Fruit fly (Drosophila melanogaster) whole organism, embryonic: ENCODE results near the gene papi.

Experiments used
- Antp ChIP-seq: fragments of 200-800 bp; sonication (Bioruptor generic); optimal IDR thresholded peaks from 3 replicates; lab custom pipeline; 2016; ENCODE audit warnings: missing biosample characterization, missing genetic modification characterization
- Atf3 ChIP-seq: fragments of 200-800 bp; sonication (Bioruptor generic); optimal IDR thresholded peaks from 3 replicates; lab custom pipeline; 2016; ENCODE audit warnings: missing biosample characterization, missing genetic modification characterization
- C15 ChIP-seq: fragments of 200-800 bp; sonication (Bioruptor generic); IDR thresholded peaks from 3 replicates; pipeline ENCODE4 v1.3.6; 2022; ENCODE audit warnings: missing biosample characterization, missing genetic modification characterization
- CG10366 ChIP-seq: fragments of 200-800 bp; sonication (Bioruptor generic); IDR thresholded peaks from 2 replicates; pipeline ENCODE4 v1.3.6; 2022; ENCODE audit warnings: missing biosample characterization, missing genetic modification characterization
- CG11456 ChIP-seq: fragments of 200-800 bp; sonication (Bioruptor generic); IDR thresholded peaks from 3 replicates; pipeline ENCODE4 v1.3.6; 2022; ENCODE audit warnings: missing biosample characterization, missing genetic modification characterization
- CG12219 ChIP-seq: fragments of 200-800 bp; sonication (Bioruptor generic); optimal IDR thresholded peaks from 3 replicates; lab custom pipeline; 2018; ENCODE audit warnings: missing biosample characterization, mild to moderate bottlenecking, missing genetic modification characterization
- CG12744 ChIP-seq: fragments of 200-800 bp; sonication (Bioruptor generic); optimal IDR thresholded peaks from 2 replicates; lab custom pipeline; 2016; ENCODE audit warnings: missing biosample characterization, missing genetic modification characterization
- CG13424 ChIP-seq: fragments of 200-800 bp; sonication (Bioruptor generic); optimal IDR thresholded peaks from 2 replicates; lab custom pipeline; 2019; ENCODE audit warnings: missing biosample characterization, mild to moderate bottlenecking, missing genetic modification characterization, moderate library complexity
- CG13894 ChIP-seq: fragments of 200-800 bp; sonication (Bioruptor generic); optimal IDR thresholded peaks from 3 replicates; lab custom pipeline; 2018; ENCODE audit warnings: missing biosample characterization, mild to moderate bottlenecking, missing genetic modification characterization, moderate library complexity
- CG14014 ChIP-seq: fragments of 200-800 bp; sonication (Bioruptor generic); IDR thresholded peaks from 2 replicates; pipeline ENCODE4 v1.3.6; 2022; ENCODE audit warnings: missing biosample characterization, missing genetic modification characterization
- CG14860 ChIP-seq: fragments of 200-800 bp; sonication (Bioruptor generic); IDR thresholded peaks from 3 replicates; pipeline ENCODE4 v1.3.6; 2022; ENCODE audit warnings: missing biosample characterization, missing genetic modification characterization; ENCODE audit not compliant: partially characterized antibody
- CG1529 ChIP-seq: fragments of 200-800 bp; sonication (Bioruptor generic); optimal IDR thresholded peaks from 3 replicates; lab custom pipeline; 2018; ENCODE audit warnings: missing biosample characterization, missing genetic modification characterization
- CG1603 ChIP-seq: fragments of 200-800 bp; sonication (Bioruptor generic); optimal IDR thresholded peaks from 2 replicates; lab custom pipeline; 2019; ENCODE audit warnings: missing biosample characterization, mild to moderate bottlenecking, missing genetic modification characterization, moderate library complexity
- CG16815 ChIP-seq: fragments of 200-800 bp; sonication (Bioruptor generic); optimal IDR thresholded peaks from 3 replicates; lab custom pipeline; 2017; ENCODE audit warnings: missing biosample characterization, mild to moderate bottlenecking, missing genetic modification characterization
- CG17802 ChIP-seq: fragments of 200-800 bp; sonication (Bioruptor generic); optimal IDR thresholded peaks from 2 replicates; lab custom pipeline; 2018; ENCODE audit warnings: missing biosample characterization, mild to moderate bottlenecking, missing genetic modification characterization, moderate library complexity
- CG17912 ChIP-seq: fragments of 200-800 bp; sonication (Bioruptor generic); optimal IDR thresholded peaks from 2 replicates; lab custom pipeline; 2018; ENCODE audit warnings: missing biosample characterization, mild to moderate bottlenecking, missing genetic modification characterization
- CG3995 ChIP-seq: fragments of 200-800 bp; sonication (Bioruptor generic); optimal IDR thresholded peaks from 3 replicates; lab custom pipeline; 2016; ENCODE audit warnings: missing biosample characterization, missing genetic modification characterization
- CG4854 ChIP-seq: fragments of 200-800 bp; sonication (Bioruptor generic); optimal IDR thresholded peaks from 2 replicates; lab custom pipeline; 2016; ENCODE audit warnings: missing biosample characterization, missing genetic modification characterization, inconsistent platforms
- CG7839 ChIP-seq: fragments of 200-800 bp; sonication (Bioruptor generic); optimal IDR thresholded peaks from 3 replicates; lab custom pipeline; 2018; ENCODE audit warnings: missing biosample characterization, mild to moderate bottlenecking, missing genetic modification characterization, moderate library complexity
- CG7987 ChIP-seq: fragments of 200-800 bp; sonication (Bioruptor generic); optimal IDR thresholded peaks from 2 replicates; lab custom pipeline; 2018; ENCODE audit warnings: missing biosample characterization, mild to moderate bottlenecking, missing genetic modification characterization, moderate library complexity
- CG9215 ChIP-seq: fragments of 200-800 bp; sonication (Bioruptor generic); IDR thresholded peaks from 2 replicates; pipeline ENCODE4 v1.3.6; 2022; ENCODE audit warnings: missing biosample characterization, missing genetic modification characterization
- CG9727 ChIP-seq: fragments of 200-800 bp; sonication (Bioruptor generic); optimal IDR thresholded peaks from 3 replicates; lab custom pipeline; 2017; ENCODE audit warnings: missing biosample characterization, mild to moderate bottlenecking, missing genetic modification characterization
- D ChIP-seq, 2 experiments: fragments of 200-800 bp in 1 of 2; fragments of >200 bp in 1 of 2; sonication (Bioruptor generic) in 1 of 2; optimal IDR thresholded peaks; 2 replicates in 1 of 2; 3 replicates in 1 of 2; lab custom pipeline; 2017; ENCODE audit warnings: mild to moderate bottlenecking in 1 of 2, missing biosample characterization in 1 of 2, missing genetic modification characterization in 1 of 2, missing genetic modification reagents in 1 of 2
- Dek ChIP-seq: fragments of 200-800 bp; sonication (Bioruptor generic); optimal IDR thresholded peaks from 3 replicates; lab custom pipeline; 2019; ENCODE audit warnings: missing biosample characterization, mild to moderate bottlenecking, missing genetic modification characterization, moderate library complexity
- Hr51 ChIP-seq, 2 experiments: fragments of 200-800 bp; sonication (Bioruptor generic); optimal IDR thresholded peaks; 2 replicates in 1 of 2; 3 replicates in 1 of 2; lab custom pipeline; 2016 to 2018; ENCODE audit warnings: missing biosample characterization in 2 of 2, missing genetic modification characterization in 2 of 2, mild to moderate bottlenecking in 1 of 2, moderate library complexity in 1 of 2
- Jarid2 ChIP-seq: fragments of 200-800 bp; sonication (Bioruptor generic); optimal IDR thresholded peaks from 3 replicates; lab custom pipeline; 2017; ENCODE audit warnings: mild to moderate bottlenecking, missing biosample characterization, missing genetic modification reagents, missing genetic modification characterization
- Myb ChIP-seq: fragments of 200-800 bp; sonication (Bioruptor generic); optimal IDR thresholded peaks from 2 replicates; lab custom pipeline; 2016; ENCODE audit warnings: missing biosample characterization, missing genetic modification characterization
- PHDP ChIP-seq: fragments of 200-800 bp; sonication (Bioruptor generic); optimal IDR thresholded peaks from 3 replicates; lab custom pipeline; 2018; ENCODE audit warnings: missing biosample characterization, mild to moderate bottlenecking, missing genetic modification characterization, moderate library complexity
- Sry-β ChIP-seq: fragments of 200-800 bp; sonication (Bioruptor generic); optimal IDR thresholded peaks from 2 replicates; lab custom pipeline; 2018; ENCODE audit warnings: missing biosample characterization, mild to moderate bottlenecking, missing genetic modification characterization, moderate library complexity
- bsh ChIP-seq, 2 experiments: fragments of 200-800 bp; sonication (Bioruptor generic); optimal IDR thresholded peaks; 2 replicates each; lab custom pipeline; 2017 to 2018; ENCODE audit warnings: mild to moderate bottlenecking in 2 of 2, missing biosample characterization in 2 of 2, missing genetic modification characterization in 2 of 2, moderate library complexity in 1 of 2
- caup ChIP-seq: fragments of 200-800 bp; sonication (Bioruptor generic); optimal IDR thresholded peaks from 3 replicates; lab custom pipeline; 2017; ENCODE audit warnings: missing biosample characterization, mild to moderate bottlenecking, missing genetic modification characterization, moderate library complexity; ENCODE audit not compliant: severe bottlenecking
- chn ChIP-seq: fragments of 200-800 bp; sonication (Bioruptor generic); optimal IDR thresholded peaks from 2 replicates; lab custom pipeline; 2016; ENCODE audit warnings: missing biosample characterization, missing genetic modification characterization
- ci ChIP-seq: fragments of 200-800 bp; sonication (Bioruptor generic); IDR thresholded peaks from 3 replicates; pipeline ENCODE4 v1.3.6; 2022; ENCODE audit warnings: missing biosample characterization, missing genetic modification characterization
- gcm ChIP-seq: fragments of 200-800 bp; sonication (Bioruptor generic); optimal IDR thresholded peaks from 2 replicates; lab custom pipeline; 2019; ENCODE audit warnings: missing biosample characterization, mild to moderate bottlenecking, missing genetic modification characterization, moderate library complexity
- gfzf ChIP-seq: fragments of 200-800 bp; sonication (Bioruptor generic); optimal IDR thresholded peaks from 2 replicates; lab custom pipeline; 2016; ENCODE audit warnings: missing biosample characterization, mild to moderate bottlenecking, missing genetic modification characterization, moderate library complexity
- hb ChIP-seq: fragments of 200-800 bp; sonication (Bioruptor generic); IDR thresholded peaks from 3 replicates; pipeline ENCODE4 v1.3.6; 2022; ENCODE audit warnings: missing biosample characterization, missing genetic modification characterization; ENCODE audit not compliant: partially characterized antibody
- hth ChIP-seq: fragments of >200 bp; optimal IDR thresholded peaks from 2 replicates; lab custom pipeline; 2017; ENCODE audit warnings: inconsistent platforms
- insv ChIP-seq, 2 experiments: fragments of 200-800 bp; sonication (Bioruptor generic); optimal IDR thresholded peaks; 3 replicates each; lab custom pipeline; 2016 to 2018; ENCODE audit warnings: missing biosample characterization in 2 of 2, missing genetic modification characterization in 2 of 2
- jigr1 ChIP-seq: fragments of 200-800 bp; sonication (Bioruptor generic); IDR thresholded peaks from 3 replicates; pipeline ENCODE4 v1.3.6; 2022; ENCODE audit warnings: missing biosample characterization, missing genetic modification characterization
- mld ChIP-seq: fragments of 200-800 bp; sonication (Bioruptor generic); IDR thresholded peaks from 3 replicates; pipeline ENCODE4 v1.3.6; 2022; ENCODE audit warnings: missing biosample characterization, missing genetic modification characterization; ENCODE audit not compliant: partially characterized antibody
- nom ChIP-seq: fragments of 200-800 bp; sonication (Bioruptor generic); optimal IDR thresholded peaks from 2 replicates; lab custom pipeline; 2017; ENCODE audit warnings: missing biosample characterization, missing genetic modification characterization, mild to moderate bottlenecking, moderate library complexity, missing genetic modification reagents
- pan ChIP-seq, 4 experiments: fragments of >200 bp in 3 of 4; fragments of 200-800 bp in 1 of 4; sonication (Bioruptor generic) in 1 of 4; optimal IDR thresholded peaks in 3 of 4; IDR thresholded peaks in 1 of 4; 2 replicates each; pipeline versions ENCODE4 v1.3.6 to Lab custom; 2017 to 2022; ENCODE audit warnings: missing biosample characterization in 2 of 4, missing genetic modification characterization in 2 of 4, mixed read lengths in 1 of 4
- pb ChIP-seq: fragments of 200-800 bp; sonication (Bioruptor generic); optimal IDR thresholded peaks from 3 replicates; lab custom pipeline; 2016; ENCODE audit warnings: missing biosample characterization, missing genetic modification characterization
- phol ChIP-seq: fragments of 200-800 bp; sonication (Bioruptor generic); optimal IDR thresholded peaks from 3 replicates; lab custom pipeline; 2018; ENCODE audit warnings: missing biosample characterization, mild to moderate bottlenecking, missing genetic modification characterization, moderate library complexity
- ssp ChIP-seq: fragments of 200-800 bp; sonication (Bioruptor generic); IDR thresholded peaks from 2 replicates; pipeline ENCODE4 v1.3.6; 2022; ENCODE audit warnings: missing biosample characterization, missing genetic modification characterization
- sug ChIP-seq: fragments of 200-800 bp; optimal IDR thresholded peaks from 2 replicates; lab custom pipeline; 2019; ENCODE audit warnings: missing biosample characterization, mild to moderate bottlenecking, missing genetic modification characterization, moderate library complexity
- trem ChIP-seq: fragments of 200-800 bp; optimal IDR thresholded peaks from 3 replicates; lab custom pipeline; 2019; ENCODE audit warnings: missing biosample characterization, mild to moderate bottlenecking, missing genetic modification characterization, moderate library complexity
- wor ChIP-seq: fragments of 200-800 bp; sonication (Bioruptor generic); IDR thresholded peaks from 2 replicates; pipeline ENCODE4 v1.3.6; 2022; ENCODE audit warnings: missing biosample characterization, missing genetic modification characterization

The papi gene

dm6 chr2L:2221649-2222150, 1.2 kb downstream of the papi start (continued):
- peak; percentile 95 for TF ChIP-seq gcm
- peak; percentile 92 for TF ChIP-seq wor
- peak; percentile 83 for TF ChIP-seq Myb
- TF ChIP-seq CG3995 (GFP tag; lab: Kevin White, UChicago): peak; percentile 71
- peak; percentile 92 for TF ChIP-seq phol (tag; lab: Kevin White, UChicago)
- TF ChIP-seq jigr1 (GFP tag; lab: Robert Waterston, UW): peak; percentile 90
- TF ChIP-seq CG12219 (GFP tag; lab: Kevin White, UChicago): peak; percentile 96
- peak; percentile 98 for TF ChIP-seq Dek (tag; lab: Kevin White, UChicago)
- TF ChIP-seq CG10366 (GFP tag; lab: Robert Waterston, UW): peak; percentile 97
- peak; percentile 94 for TF ChIP-seq CG13894 (tag; lab: Kevin White, UChicago)
- TF ChIP-seq hb (GFP tag; lab: Robert Waterston, UW): no peak
- peak; percentile 40 for TF ChIP-seq Sry-β (GFP tag; lab: Kevin White, UChicago)
- TF ChIP-seq bsh (GFP tag; optimal IDR thresholded peaks at IDR 0.05; lab: Kevin White, UChicago): peak; percentile 95 to 96
- peak; percentile 97 for TF ChIP-seq CG9727 (GFP tag; lab: Kevin White, UChicago)
- peak; percentile 93 for TF ChIP-seq CG12744 (GFP tag; lab: Kevin White, UChicago)
- TF ChIP-seq CG1603 (tag; lab: Kevin White, UChicago): peak; percentile 96
- TF ChIP-seq caup (GFP tag; lab: Kevin White, UChicago): peak; percentile 96
- peak; percentile 96 for TF ChIP-seq nom (GFP tag; lab: Kevin White, UChicago)
- TF ChIP-seq Antp (GFP tag; lab: Kevin White, UChicago): peak; percentile 85
- TF ChIP-seq ci (GFP tag; lab: Robert Waterston, UW): peak; percentile 99
- peak; percentile 98 for TF ChIP-seq PHDP (tag; lab: Kevin White, UChicago)
- peak in 1 of 2 experiments; percentile 57 for TF ChIP-seq insv (GFP tag; optimal IDR thresholded peaks at IDR 0.05; lab: Kevin White, UChicago)
- TF ChIP-seq mld (GFP tag; lab: Robert Waterston, UW): no peak
- peak; percentile 91 for TF ChIP-seq CG4854 (GFP tag; lab: Kevin White, UChicago)
- peak; percentile 96 for TF ChIP-seq sug (tag; lab: Kevin White, UChicago)
- peak; percentile 88 for TF ChIP-seq trem (tag; lab: Kevin White, UChicago)
- peak; percentile 99 for TF ChIP-seq CG14014 (GFP tag; lab: Robert Waterston, UW)
- TF ChIP-seq gfzf (GFP tag; lab: Kevin White, UChicago): no peak
- no peak for TF ChIP-seq hth (lab: Kevin White, UChicago)
- peak; percentile 91 for TF ChIP-seq CG17912 (GFP tag; lab: Kevin White, UChicago)
- peak; percentile 93 for TF ChIP-seq CG9215
- TF ChIP-seq Hr51 (GFP tag; optimal IDR thresholded peaks at IDR 0.05; lab: Kevin White, UChicago): peak; percentile 95 to 96
- peak; percentile 98 for TF ChIP-seq CG7839 (tag; lab: Kevin White, UChicago)
- peak; percentile 93 for TF ChIP-seq ssp (GFP tag; lab: Robert Waterston, UW)
- peak; percentile 99 for TF ChIP-seq CG11456 (GFP tag; lab: Robert Waterston, UW)
- TF ChIP-seq CG16815 (GFP tag; lab: Kevin White, UChicago): peak; percentile 94
- peak; percentile 92 for TF ChIP-seq Atf3 (GFP tag; lab: Kevin White, UChicago)
- peak; percentile 96 for TF ChIP-seq C15 (GFP tag; lab: Robert Waterston, UW)
- TF ChIP-seq CG1529: peak; percentile 95
- peak; percentile 89 for TF ChIP-seq CG7987 (GFP tag; lab: Kevin White, UChicago)
- TF ChIP-seq CG13424 (tag; lab: Kevin White, UChicago): peak; percentile 97
- peak; percentile 68 for TF ChIP-seq Jarid2 (GFP tag; lab: Kevin White, UChicago)
- peak; percentile 97 for TF ChIP-seq chn (GFP tag; lab: Kevin White, UChicago)
- no peak for TF ChIP-seq CG14860 (GFP tag; lab: Robert Waterston, UW)
- peak; percentile 64 for TF ChIP-seq CG17802 (tag; lab: Kevin White, UChicago)
- no peak for TF ChIP-seq D (optimal IDR thresholded peaks at IDR 0.05; lab: Kevin White, UChicago)
- TF ChIP-seq D (GFP tag; optimal IDR thresholded peaks at IDR 0.05; lab: Kevin White, UChicago): peak; percentile 89
- no peak for TF ChIP-seq pan (optimal IDR thresholded peaks at IDR 0.05; lab: Kevin White, UChicago)
- TF ChIP-seq pan (GFP tag; optimal IDR thresholded peaks at IDR 0.05 in 1 of 2, IDR thresholded peaks at IDR 0.05 in 1 of 2): peak in 1 of 2 experiments; percentile 98
- TF ChIP-seq pb (GFP tag; lab: Kevin White, UChicago): peak; percentile 88
